Worm (Caenorhabditis elegans) whole organism, L2 larva: ENCODE measurements around the gene W02H5.2.

Experiments
- ceh-82 ChIP-seq: fragments of 150-350 bp; optimal IDR thresholded peaks from 2 replicates; lab custom pipeline; 2014; ENCODE audit warnings: missing biosample characterization, missing genetic modification characterization
- unc-55 ChIP-seq: fragments of 150-350 bp; sonication (generic microtip); optimal IDR thresholded peaks from 3 replicates; lab custom pipeline; 2014; ENCODE audit warnings: missing biosample characterization, missing genetic modification reagents, missing genetic modification characterization
- ztf-4 ChIP-seq: fragments of 150-350 bp; optimal IDR thresholded peaks from 2 replicates; lab custom pipeline; 2014; ENCODE audit warnings: missing biosample characterization, missing genetic modification characterization

DNA sequence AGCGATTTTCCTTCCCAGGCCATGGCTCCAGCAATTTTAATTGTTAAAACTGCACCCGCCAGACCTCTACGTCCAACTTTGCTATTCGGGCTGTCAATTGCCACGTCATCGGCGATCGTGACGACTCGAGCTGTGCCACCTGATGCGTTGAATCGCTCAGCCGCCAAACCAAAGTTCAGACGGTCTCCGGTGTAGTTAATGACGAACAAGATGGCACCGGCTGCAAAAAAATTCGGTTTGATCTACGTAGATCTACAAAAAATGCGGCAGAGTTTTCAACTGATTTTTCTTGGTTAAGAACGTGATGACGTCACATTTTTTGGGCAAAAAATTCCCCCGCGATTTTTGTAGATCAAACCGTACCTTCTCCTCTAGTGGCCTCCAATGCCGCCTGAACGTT, 11.8 kb downstream of the W02H5.2 start:
- TF ChIP-seq ceh-82 (tag; lab: Kevin White, UChicago) (no peak), ztf-4 (no peak), unc-55 (GFP tag; lab: Kevin White, UChicago) (no peak)
